Worm (Caenorhabditis elegans) whole organism, L2 larva: ENCODE data around the gene F07C6.4.

ENCODE experiments used
- C34F6.9 ChIP-seq: fragments of 150-350 bp; optimal IDR thresholded peaks from 2 replicates; lab custom pipeline; 2014; ENCODE audit warnings: missing biosample characterization, missing genetic modification characterization
- F13H6.1 ChIP-seq: sonication (generic microtip); optimal IDR thresholded peaks from 2 replicates; lab custom pipeline; 2016; ENCODE audit warnings: missing genetic modification characterization, missing compliant biosample characterization
- R02D3.7 ChIP-seq: fragments of 150-350 bp; optimal IDR thresholded peaks from 2 replicates; lab custom pipeline; 2014; ENCODE audit warnings: missing biosample characterization, missing genetic modification characterization
- Y55F3AM.14 ChIP-seq: fragments of 200-800 bp; sonication (Bioruptor generic); optimal IDR thresholded peaks from 2 replicates; lab custom pipeline; 2018; ENCODE audit warnings: mild to moderate bottlenecking, missing genetic modification characterization, missing compliant biosample characterization
- ZK546.5 ChIP-seq: sonication (generic microtip); optimal IDR thresholded peaks from 2 replicates; lab custom pipeline; 2017; ENCODE audit warnings: missing biosample characterization, missing genetic modification characterization
- alr-1 ChIP-seq: fragments of 150-350 bp; optimal IDR thresholded peaks from 2 replicates; lab custom pipeline; 2014; ENCODE audit warnings: missing biosample characterization, missing genetic modification characterization
- aly-2 ChIP-seq: fragments of 150-350 bp; optimal IDR thresholded peaks from 2 replicates; lab custom pipeline; 2014; ENCODE audit warnings: missing biosample characterization, missing genetic modification characterization
- ama-1 ChIP-seq: fragments of 150-350 bp; optimal IDR thresholded peaks from 2 replicates; lab custom pipeline; 2018; ENCODE audit warnings: inconsistent platforms
- ceh-82 ChIP-seq: fragments of 150-350 bp; optimal IDR thresholded peaks from 2 replicates; lab custom pipeline; 2014; ENCODE audit warnings: missing biosample characterization, missing genetic modification characterization
- crh-2 ChIP-seq: sonication (generic microtip); optimal IDR thresholded peaks from 2 replicates; lab custom pipeline; 2017; ENCODE audit warnings: missing biosample characterization, missing genetic modification characterization
- egl-27 ChIP-seq: sonication (generic microtip); optimal IDR thresholded peaks from 3 replicates; lab custom pipeline; 2017; ENCODE audit warnings: missing biosample characterization, missing genetic modification reagents, missing genetic modification characterization
- fos-1 ChIP-seq: fragments of 150-350 bp; optimal IDR thresholded peaks from 2 replicates; lab custom pipeline; 2014; ENCODE audit warnings: missing biosample characterization, missing genetic modification characterization
- lin-39 ChIP-seq: fragments of 150-350 bp; optimal IDR thresholded peaks from 2 replicates; lab custom pipeline; 2014; ENCODE audit warnings: missing biosample characterization, missing genetic modification reagents, missing genetic modification characterization
- mbf-1 ChIP-seq: sonication (generic microtip); optimal IDR thresholded peaks from 2 replicates; lab custom pipeline; 2017; ENCODE audit warnings: missing biosample characterization, missing genetic modification characterization
- nhr-11 ChIP-seq: fragments of 150-350 bp; optimal IDR thresholded peaks from 2 replicates; lab custom pipeline; 2014; ENCODE audit warnings: missing biosample characterization, missing genetic modification characterization
- nhr-12 ChIP-seq: fragments of 150-350 bp; optimal IDR thresholded peaks from 2 replicates; lab custom pipeline; 2014; ENCODE audit warnings: missing biosample characterization, missing genetic modification characterization
- nhr-21 ChIP-seq: fragments of 150-350 bp; optimal IDR thresholded peaks from 2 replicates; lab custom pipeline; 2014; ENCODE audit warnings: missing biosample characterization, missing genetic modification characterization
- nhr-237 ChIP-seq: fragments of 150-350 bp; optimal IDR thresholded peaks from 2 replicates; lab custom pipeline; 2014; ENCODE audit warnings: missing biosample characterization, missing genetic modification characterization
- nhr-25 ChIP-seq: fragments of 150-350 bp; sonication (generic microtip); optimal IDR thresholded peaks from 3 replicates; lab custom pipeline; 2014; ENCODE audit warnings: missing biosample characterization, missing genetic modification characterization
- nhr-6 ChIP-seq: fragments of 150-350 bp; optimal IDR thresholded peaks from 2 replicates; lab custom pipeline; 2014; ENCODE audit warnings: missing biosample characterization, missing genetic modification characterization
- nhr-77 ChIP-seq: fragments of 150-350 bp; optimal IDR thresholded peaks from 2 replicates; lab custom pipeline; 2014; ENCODE audit warnings: missing biosample characterization, missing genetic modification characterization
- sem-4 ChIP-seq: fragments of 150-350 bp; optimal IDR thresholded peaks from 2 replicates; lab custom pipeline; 2014; ENCODE audit warnings: missing biosample characterization, missing genetic modification reagents, missing genetic modification characterization
- sma-3 ChIP-seq: sonication (generic microtip); optimal IDR thresholded peaks from 2 replicates; lab custom pipeline; 2016; ENCODE audit warnings: missing genetic modification reagents, missing genetic modification characterization, missing compliant biosample characterization
- sma-9 ChIP-seq, 2 experiments: fragments of 150-350 bp in 1 of 2; sonication (generic microtip) in 1 of 2; optimal IDR thresholded peaks; 2 replicates each; lab custom pipeline; 2014 to 2016; ENCODE audit warnings: missing genetic modification characterization in 2 of 2, mild to moderate bottlenecking in 1 of 2, missing biosample characterization in 1 of 2, missing compliant biosample characterization in 1 of 2, missing genetic modification reagents in 1 of 2, moderate library complexity in 1 of 2
- snpc-4 ChIP-seq: fragments of 150-350 bp; optimal IDR thresholded peaks from 2 replicates; lab custom pipeline; 2014; ENCODE audit warnings: missing biosample characterization, missing genetic modification characterization
- unc-39 ChIP-seq: fragments of 150-350 bp; optimal IDR thresholded peaks from 2 replicates; lab custom pipeline; 2014; ENCODE audit warnings: missing biosample characterization, missing genetic modification characterization
- unc-55 ChIP-seq: fragments of 150-350 bp; sonication (generic microtip); optimal IDR thresholded peaks from 3 replicates; lab custom pipeline; 2014; ENCODE audit warnings: missing biosample characterization, missing genetic modification reagents, missing genetic modification characterization
- zag-1 ChIP-seq: fragments of 150-350 bp; optimal IDR thresholded peaks from 2 replicates; lab custom pipeline; 2014; ENCODE audit warnings: missing biosample characterization, missing genetic modification characterization
- ztf-11 ChIP-seq: sonication (generic microtip); optimal IDR thresholded peaks from 2 replicates; lab custom pipeline; 2017; ENCODE audit warnings: missing biosample characterization, missing genetic modification characterization
- ztf-4 ChIP-seq: fragments of 150-350 bp; optimal IDR thresholded peaks from 2 replicates; lab custom pipeline; 2014; ENCODE audit warnings: missing biosample characterization, missing genetic modification characterization

F07C6.4 gene

DNA sequence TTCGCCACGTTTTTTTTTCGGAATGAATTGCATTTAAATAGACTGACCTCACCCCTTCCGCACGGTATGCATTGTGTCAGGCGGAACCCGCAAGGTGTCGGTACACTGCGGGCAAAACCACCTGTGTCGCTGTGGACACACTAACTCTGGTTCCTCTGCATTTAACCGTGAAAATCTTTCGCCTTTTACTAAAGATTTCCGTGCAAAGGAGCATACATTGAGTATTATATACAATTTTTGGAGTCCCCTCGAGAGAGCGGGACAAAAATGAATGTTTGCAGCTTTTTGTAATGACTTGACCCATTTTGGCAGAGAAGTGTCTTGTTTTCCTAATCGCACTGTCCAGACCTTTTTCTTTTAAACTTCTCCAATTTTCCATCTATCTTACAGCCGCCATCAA is 18.7 kb upstream of the F07C6.4 start:
- TF ChIP-seq snpc-4 (tag; lab: Kevin White, UChicago) (peak; percentile 83), sma-3 (peak; percentile 3)
- TF ChIP-seq, all 48 proteins: peak for 2; not testable (repeated sequence) for 46

DNA sequence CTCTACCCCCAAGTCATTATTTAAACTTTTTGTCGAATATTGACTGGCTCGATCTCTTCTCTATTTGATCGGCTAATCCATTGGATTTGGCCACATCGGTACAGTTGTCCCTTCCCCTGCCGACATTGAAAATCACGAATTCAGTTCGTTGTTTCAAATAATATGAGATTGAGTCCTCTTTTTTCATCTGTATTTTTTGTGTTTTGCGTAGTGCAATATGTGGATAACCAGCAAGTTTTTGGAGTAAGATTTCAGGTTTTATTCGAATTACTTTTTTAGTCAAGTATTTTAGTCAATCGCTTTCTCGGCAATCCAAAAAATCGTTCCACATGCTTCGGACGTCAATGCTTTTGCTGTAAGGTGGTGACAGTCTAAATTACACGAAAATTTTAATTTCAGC is 16.6 kb upstream of the F07C6.4 start, which contains the start of gene F07C6.3:
TSS of gene F07C6.3 (plus strand) at position 148 of the 400 bp plus-strand sequence.
- TF ChIP-seq unc-39: no peak
- no peak for TF ChIP-seq fos-1 (tag; lab: Kevin White, UChicago)
- no peak for TF ChIP-seq nhr-77 (tag; lab: Kevin White, UChicago)
- TF ChIP-seq nhr-25 (tag; lab: Kevin White, UChicago): no peak
- no peak for TF ChIP-seq crh-2 (tag; lab: Kevin White, UChicago)

DNA sequence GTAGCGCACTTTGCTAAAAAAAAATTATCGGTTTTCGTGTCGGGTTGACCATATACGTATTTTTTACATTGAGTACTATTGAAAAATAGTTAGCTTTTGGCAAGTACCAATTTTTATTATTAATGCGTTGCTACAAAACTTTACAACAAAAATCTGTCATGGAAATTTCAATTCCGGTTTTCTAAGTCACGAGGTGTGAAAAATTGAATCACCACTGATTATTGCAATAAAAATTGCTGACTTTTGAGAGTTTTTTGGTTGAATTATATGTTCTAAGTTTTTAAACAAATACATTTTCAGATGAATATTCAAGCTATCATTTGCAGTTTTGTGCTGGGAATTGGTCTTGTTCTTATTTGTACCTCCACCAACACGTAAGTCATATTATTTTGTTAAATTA is 14.9 kb upstream of the F07C6.4 start, which contains the start of gene F07C6.2:
TSS of gene F07C6.2 (plus strand) at position 301 of the 400 bp plus-strand sequence.
- no peak for TF ChIP-seq sma-3
- TF ChIP-seq lin-39 (tag; lab: Kevin White, UChicago): no peak
- no peak for TF ChIP-seq ztf-4
- no peak for TF ChIP-seq unc-55
- no peak for TF ChIP-seq sma-9 (GFP tag; optimal IDR thresholded peaks at IDR 0.05; lab: Kevin White, UChicago)
- no peak for TF ChIP-seq sma-9 (tag; optimal IDR thresholded peaks at IDR 0.05; lab: Kevin White, UChicago)
- no peak for TF ChIP-seq zag-1
- TF ChIP-seq ZK546.5 (tag; lab: Kevin White, UChicago): no peak
- TF ChIP-seq mbf-1 (tag; lab: Kevin White, UChicago): no peak
- no peak for TF ChIP-seq nhr-11
- TF ChIP-seq sem-4: no peak
- TF ChIP-seq aly-2 (tag; lab: Kevin White, UChicago): no peak
- TF ChIP-seq snpc-4 (tag; lab: Kevin White, UChicago): no peak
- no peak for TF ChIP-seq ztf-11 (tag; lab: Kevin White, UChicago)
- no peak for TF ChIP-seq nhr-6 (tag; lab: Kevin White, UChicago)
- no peak for TF ChIP-seq F13H6.1 (tag; lab: Kevin White, UChicago)
- TF ChIP-seq C34F6.9: no peak
- TF ChIP-seq egl-27 (tag; lab: Kevin White, UChicago): no peak
- no peak for TF ChIP-seq ceh-82
- no peak for TF ChIP-seq nhr-12

DNA sequence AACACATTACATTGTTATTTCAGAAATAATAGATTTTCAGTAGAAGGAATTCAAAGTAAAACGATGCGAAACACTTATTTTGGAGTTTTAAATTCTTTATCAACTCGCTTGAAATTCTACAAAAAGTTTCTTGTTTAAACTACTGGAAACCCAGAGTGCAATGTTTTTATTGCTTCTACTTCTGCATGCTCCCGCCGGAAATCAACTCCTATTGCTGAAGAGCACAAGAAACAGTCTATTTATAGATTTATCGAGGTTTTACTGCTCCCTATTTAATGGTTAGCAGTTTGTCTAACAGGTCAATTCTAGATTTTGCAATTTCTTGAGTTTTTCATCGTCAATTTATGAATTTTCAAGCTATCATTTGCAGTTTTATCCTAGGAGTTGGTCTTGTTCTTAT is 13.2 kb upstream of the F07C6.4 start, which contains the start of gene F07C6.6:
TSS of gene F07C6.6 (plus strand) at position 301 of the 400 bp plus-strand sequence.
- TF ChIP-seq alr-1 (tag; lab: Kevin White, UChicago) (no peak), fos-1 (tag; lab: Kevin White, UChicago) (no peak), ceh-82 (no peak), R02D3.7 (no peak), nhr-237 (tag; lab: Kevin White, UChicago) (no peak), egl-27 (tag; lab: Kevin White, UChicago) (no peak), aly-2 (tag; lab: Kevin White, UChicago) (no peak), nhr-77 (tag; lab: Kevin White, UChicago) (no peak), sma-9 (GFP tag; optimal IDR thresholded peaks at IDR 0.05; lab: Kevin White, UChicago) (no peak), sma-9 (tag; optimal IDR thresholded peaks at IDR 0.05; lab: Kevin White, UChicago) (no peak), nhr-11 (no peak), F13H6.1 (tag; lab: Kevin White, UChicago) (no peak), ztf-11 (tag; lab: Kevin White, UChicago) (no peak), sma-3 (no peak), nhr-21 (tag; lab: Kevin White, UChicago) (no peak), ama-1 (lab: Kevin White, UChicago) (no peak), unc-39 (no peak), nhr-6 (tag; lab: Kevin White, UChicago) (no peak), ztf-4 (no peak)

DNA sequence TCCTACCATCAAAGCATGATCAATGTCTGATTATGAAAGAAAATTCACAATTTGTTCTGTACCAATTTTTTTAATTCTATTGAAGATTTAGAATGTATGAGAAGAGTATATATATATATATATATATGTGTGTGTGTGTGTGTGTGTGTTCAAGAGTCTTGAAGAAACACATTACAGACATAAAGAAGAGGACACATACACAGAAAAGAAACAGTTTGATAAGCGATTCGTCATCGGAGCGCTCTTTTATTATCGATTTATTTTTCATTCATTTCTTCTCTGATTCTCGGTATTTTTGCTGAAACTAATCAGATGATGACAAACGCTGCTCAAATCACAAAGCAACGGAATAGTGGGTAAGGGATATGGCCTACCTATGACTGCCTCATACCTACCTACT is 12.1 kb upstream of the F07C6.4 start, which contains the start of gene pin-2:
TSS of gene pin-2 (plus strand) at position 227 of the 400 bp plus-strand sequence.
- no peak for TF ChIP-seq Y55F3AM.14 (GFP tag; lab: Kevin White, UChicago)
- TF ChIP-seq fos-1 (tag; lab: Kevin White, UChicago): peak; percentile 81

DNA sequence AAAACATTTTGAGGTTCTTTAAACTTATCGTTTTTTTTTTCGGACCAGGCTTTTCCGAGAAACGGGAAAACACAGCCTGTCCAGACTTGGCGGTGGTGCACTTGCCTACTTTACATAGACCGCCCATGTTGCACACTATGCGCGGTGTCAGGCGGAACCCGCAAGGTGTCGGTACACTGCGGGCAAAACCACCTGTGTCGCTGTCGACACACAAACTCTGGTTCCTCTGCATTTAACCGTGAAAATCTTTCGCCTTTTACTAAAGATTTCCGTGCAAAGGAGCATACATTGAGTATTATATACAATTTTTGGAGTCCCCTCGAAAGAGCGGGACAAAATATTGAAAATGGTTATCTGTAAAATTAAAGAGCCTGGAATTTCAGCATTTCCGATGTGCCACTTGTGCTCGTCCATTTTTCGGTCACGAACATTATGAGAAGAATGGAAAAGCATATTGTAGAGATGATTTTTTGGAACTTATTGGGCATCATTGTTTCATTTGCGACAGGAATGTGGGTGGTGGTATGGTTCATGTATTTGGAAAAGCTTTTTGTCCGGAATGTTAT is 10.3 kb upstream of the F07C6.4 start:
- TF ChIP-seq zag-1 (no peak), C34F6.9 (no peak), crh-2 (tag; lab: Kevin White, UChicago) (no peak), snpc-4 (tag; lab: Kevin White, UChicago) (peak; percentile 78)
